Fruit fly (Drosophila melanogaster) S2 (cell line): ENCODE measurements around the gene Scgalpha.

Source experiments
- CG8478 ChIP-seq: fragments of >200 bp; optimal IDR thresholded peaks from 2 replicates; lab custom pipeline; 2018
- CTCF ChIP-seq, 2 experiments: fragments of >200 bp; optimal IDR thresholded peaks; 2 replicates each; lab custom pipeline; 2018

DNA sequence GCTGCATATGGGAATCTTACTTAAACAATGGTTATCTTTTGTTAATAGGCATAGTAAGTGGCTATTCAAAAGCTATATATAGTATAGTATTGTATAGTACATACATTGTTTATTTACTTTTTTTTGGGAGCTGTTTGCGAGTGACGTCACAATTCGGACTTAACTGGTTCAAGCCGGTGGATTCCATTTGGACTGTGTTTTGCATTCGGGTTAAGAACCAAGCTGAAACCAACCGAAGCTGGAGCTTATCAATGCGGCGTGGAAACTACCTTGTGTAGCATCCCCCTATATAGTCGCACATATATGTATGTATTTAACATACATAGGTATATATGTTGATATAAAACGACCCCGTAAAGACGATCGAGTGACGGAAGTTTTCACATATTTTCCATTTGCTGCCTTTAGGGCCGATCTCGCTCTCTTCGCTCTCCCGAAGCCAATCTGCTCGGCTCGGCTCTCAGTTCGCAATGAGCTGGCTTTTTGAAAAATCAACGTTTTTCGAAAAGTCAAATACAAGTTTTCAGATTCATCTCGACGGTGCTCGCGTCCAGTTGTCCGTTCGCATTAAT, 25.4 kb downstream of the Scgalpha start:
- TF ChIP-seq CG8478 (lab: Kevin White, UChicago), result no peak
- no peak for TF ChIP-seq CTCF (optimal IDR thresholded peaks at IDR 0.05; lab: Kevin White, UChicago)
